Worm (Caenorhabditis elegans): ENCODE results near the gene cdk-5.

DNA sequence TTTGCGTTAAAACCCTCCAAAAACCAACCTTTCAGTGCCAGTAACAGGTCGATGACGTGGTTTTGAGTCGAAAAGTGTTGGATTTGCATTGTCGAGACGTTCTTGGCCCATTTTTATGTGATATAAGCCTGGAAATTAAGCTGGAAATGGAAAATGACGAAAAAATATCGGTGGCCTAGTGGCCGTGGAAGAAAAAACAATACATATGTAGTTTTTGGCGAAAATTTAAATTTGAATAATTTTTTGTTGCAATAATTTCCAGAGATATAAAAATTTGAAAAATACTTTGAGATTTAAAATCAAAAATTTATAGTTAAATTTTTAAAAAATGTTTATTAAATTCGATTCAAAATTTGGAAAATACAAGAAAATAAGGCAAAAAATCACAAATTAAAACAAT lies 26.7 kb downstream of the cdk-5 start, which contains the start of gene ciao-2B:
- TF ChIP-seq nhr-76 (tag; optimal IDR thresholded peaks at IDR 0.05) (no peak), madf-5 (GFP tag; IDR thresholded peaks at IDR 0.05) (no peak), ceh-82 (tag; optimal IDR thresholded peaks at IDR 0.05) (no peak), pqm-1 (tag; optimal IDR thresholded peaks at IDR 0.05) (no peak), zag-1 (tag; optimal IDR thresholded peaks at IDR 0.05) (no peak), ces-1 (GFP tag; optimal IDR thresholded peaks at IDR 0.05) (no peak), unc-62 (GFP tag; optimal IDR thresholded peaks at IDR 0.05 in 1 of 2) (no peak), unc-62 (tag; optimal IDR thresholded peaks at IDR 0.05) (no peak)

Measured in whole organism, L4 larva.